Worm (Caenorhabditis elegans): ENCODE data around the gene Y48A6C.8.

Gene Y48A6C.8

DNA sequence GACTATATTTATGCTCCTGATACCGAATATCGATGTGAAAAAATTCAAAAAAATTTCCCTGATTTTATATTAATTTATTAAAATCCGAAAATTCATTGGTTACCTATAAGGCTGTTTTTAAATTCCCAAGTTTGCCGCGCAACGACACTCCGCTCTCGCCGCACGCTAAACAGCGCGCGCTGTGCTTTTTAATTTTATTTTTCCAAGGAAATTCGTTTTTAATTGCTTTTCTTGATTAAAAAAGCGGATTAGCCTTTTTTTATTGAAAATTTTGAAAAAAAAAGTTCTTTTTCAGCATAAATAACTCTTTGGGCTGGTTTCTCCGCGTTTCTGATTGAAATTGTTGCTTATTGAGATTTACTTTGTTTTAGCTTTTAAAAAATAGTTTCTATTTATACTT lies 20.1 kb downstream of the Y48A6C.8 start:
- TF ChIP-seq dmd-8 (GFP tag; IDR thresholded peaks at IDR 0.05) = no peak
- TF ChIP-seq pqm-1 (tag; optimal IDR thresholded peaks at IDR 0.05) = no peak
- no peak for TF ChIP-seq lin-29 (GFP tag; IDR thresholded peaks at IDR 0.05)
- TF ChIP-seq Y48G9A.11 (GFP tag; IDR thresholded peaks at IDR 0.05) = peak; percentile 65
- TF ChIP-seq madf-9 (GFP tag; conservative IDR thresholded peaks at IDR 0.05) = no peak
- TF ChIP-seq hlh-30 (tag; optimal IDR thresholded peaks at IDR 0.05; ENCODE audit: insufficient read depth) = no peak
- TF ChIP-seq ZK546.5 (tag; optimal IDR thresholded peaks at IDR 0.05) = no peak
- TF ChIP-seq mxl-3 (GFP tag; optimal IDR thresholded peaks at IDR 0.05) = no peak
- no peak for TF ChIP-seq nhr-11 (tag; optimal IDR thresholded peaks at IDR 0.05)

DNA sequence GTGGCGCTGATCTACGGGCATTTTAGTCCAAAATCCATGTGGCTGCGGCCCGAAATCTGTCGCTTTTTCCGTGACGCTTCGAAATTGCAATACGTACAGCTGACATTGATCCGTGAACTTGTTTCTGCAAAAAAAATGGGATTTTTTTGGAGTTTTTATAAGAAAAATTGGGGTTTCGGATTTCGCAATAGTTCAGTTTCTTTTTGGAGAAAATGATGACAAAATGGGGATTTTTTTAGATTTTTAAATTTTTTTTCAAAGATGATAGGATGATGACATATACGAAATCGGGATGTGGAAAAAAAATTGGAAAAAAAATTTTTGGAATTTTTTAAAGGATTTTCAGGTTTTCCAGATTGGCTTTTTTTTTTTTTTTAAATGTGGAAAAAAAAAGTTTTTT lies 26.2 kb downstream of the Y48A6C.8 start:
- no peak for TF ChIP-seq lin-15B (tag; optimal IDR thresholded peaks at IDR 0.05)
- no peak for TF ChIP-seq Y5F2A.4 (GFP tag; optimal IDR thresholded peaks at IDR 0.05)
- no peak for TF ChIP-seq lin-1 (GFP tag; IDR thresholded peaks at IDR 0.05)

DNA sequence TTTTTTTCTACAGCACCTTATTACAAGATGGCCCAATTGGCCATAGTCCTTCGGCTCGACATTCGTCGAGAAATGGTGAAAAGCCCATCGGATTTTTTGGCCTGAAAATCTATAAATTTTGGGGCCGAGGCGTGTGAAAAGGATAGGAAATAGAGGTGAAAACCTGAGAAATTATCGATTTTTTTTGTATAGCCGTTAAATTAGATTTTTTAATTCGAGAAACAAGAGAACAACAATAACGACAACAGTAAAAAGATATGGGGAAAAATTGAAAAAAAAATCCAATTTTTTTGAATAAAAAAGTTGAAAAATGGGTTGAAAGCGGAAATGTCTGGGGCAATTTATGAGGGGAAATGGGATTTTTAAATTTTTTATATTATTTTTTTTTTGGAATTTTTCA lies 27.6 kb downstream of the Y48A6C.8 start, which contains the start of gene hmt-1:
TSS of gene hmt-1 (minus strand) at position 101 of the 400 bp plus-strand sequence.
- TF ChIP-seq madf-5 (GFP tag; IDR thresholded peaks at IDR 0.05) (no peak), mxl-3 (GFP tag; optimal IDR thresholded peaks at IDR 0.05) (no peak), Y75B8A.6 (GFP tag; IDR thresholded peaks at IDR 0.05) (no peak), cey-2 (tag; optimal IDR thresholded peaks at IDR 0.05; ENCODE audit: borderline replicate concordance, insufficient read depth) (no peak), mes-2 (tag; optimal IDR thresholded peaks at IDR 0.05; ENCODE audit: poor library complexity, severe bottlenecking) (no peak), nhr-77 (tag; optimal IDR thresholded peaks at IDR 0.05) (no peak), dmd-9 (GFP tag; IDR thresholded peaks at IDR 0.05) (no peak), ceh-28 (tag; optimal IDR thresholded peaks at IDR 0.05) (no peak)

DNA sequence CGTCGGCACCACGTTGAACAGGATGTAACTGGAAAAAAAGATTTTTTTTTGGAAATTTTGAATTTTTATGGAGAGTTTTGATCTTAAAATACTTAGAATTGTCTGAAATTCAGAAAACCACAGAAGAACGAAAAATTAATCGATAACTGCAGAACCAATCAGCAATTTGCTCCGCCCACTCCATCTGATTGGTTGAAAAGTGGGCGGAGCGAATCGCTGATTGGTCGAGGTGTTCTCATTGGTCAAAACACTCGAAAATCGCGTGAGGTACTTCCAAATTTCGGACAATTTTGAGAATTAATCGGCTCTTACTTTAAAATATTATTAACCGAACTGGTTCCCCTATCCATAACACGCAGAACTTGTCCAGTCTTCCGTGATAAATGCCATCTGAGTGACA lies 31.7 kb downstream of the Y48A6C.8 start:
- TF ChIP-seq nhr-111 (GFP tag; optimal IDR thresholded peaks at IDR 0.05) (no peak), php-3 (GFP tag; IDR thresholded peaks at IDR 0.05) (no peak), dve-1 (tag; optimal IDR thresholded peaks at IDR 0.05; ENCODE audit: insufficient read depth) (no peak), F49E8.2 (tag; optimal IDR thresholded peaks at IDR 0.05; ENCODE audit: borderline replicate concordance) (no peak), fos-1 (tag; optimal IDR thresholded peaks at IDR 0.05) (no peak), zfp-2 (tag; optimal IDR thresholded peaks at IDR 0.05) (no peak), gei-8 (GFP tag; optimal IDR thresholded peaks at IDR 0.05) (no peak), F26F4.8 (GFP tag; conservative IDR thresholded peaks at IDR 0.05) (no peak), pha-4 (GFP tag; IDR thresholded peaks at IDR 0.05) (no peak), pha-4 (tag; optimal IDR thresholded peaks at IDR 0.05) (no peak), ceh-62 (tag; optimal IDR thresholded peaks at IDR 0.05) (no peak), nhr-102 (tag; optimal IDR thresholded peaks at IDR 0.05) (no peak), pqm-1 (tag; optimal IDR thresholded peaks at IDR 0.05) (no peak), lin-1 (GFP tag; IDR thresholded peaks at IDR 0.05) (no peak), Y75B8A.6 (GFP tag; IDR thresholded peaks at IDR 0.05) (no peak), ctbp-1 (GFP tag; IDR thresholded peaks at IDR 0.05) (no peak), F37D6.2 (tag; optimal IDR thresholded peaks at IDR 0.05) (no peak), arid-1 (GFP tag; conservative IDR thresholded peaks at IDR 0.05) (no peak), lin-15B (tag; optimal IDR thresholded peaks at IDR 0.05) (no peak), fkh-10 (GFP tag; optimal IDR thresholded peaks at IDR 0.05) (no peak), aha-1 (tag) (no peak)
